Fruit fly (Drosophila melanogaster): Measurements from ENCODE around the gene hng2.
A peak's percentile ranks its signal among the peaks of the same experiment; 100 is the strongest.

DNA sequence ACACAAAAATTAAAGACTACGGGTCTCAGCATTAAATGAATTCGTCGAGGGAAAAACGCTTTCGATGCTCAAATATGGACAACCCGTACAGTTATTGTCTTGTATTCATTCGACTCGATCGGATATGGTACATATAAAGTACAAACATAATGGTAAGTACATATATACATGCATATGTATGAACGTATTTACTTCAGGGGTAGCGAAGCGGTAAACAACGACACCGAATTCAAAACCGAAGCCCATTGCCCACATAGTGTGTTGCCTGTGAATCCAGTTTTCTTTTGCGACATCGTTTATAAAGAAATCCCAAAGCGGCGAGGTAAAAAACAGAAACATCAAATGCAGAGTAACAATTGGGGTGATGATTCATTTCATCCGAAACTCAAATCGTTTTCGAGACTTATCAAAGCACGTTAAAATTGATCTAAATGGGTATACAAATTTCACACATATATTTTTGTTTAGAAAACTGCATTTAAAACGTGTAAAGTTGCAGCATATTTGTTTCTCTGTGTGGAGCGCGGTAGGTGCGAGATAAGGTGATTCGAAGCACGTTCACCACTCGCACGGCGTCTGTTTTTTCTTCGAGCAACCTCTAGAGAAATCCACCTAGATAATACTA, 6.3 kb downstream of the hng2 start:
- TF ChIP-seq OdsH (GFP tag; optimal IDR thresholded peaks at IDR 0.05), result peak; percentile 32
- no peak for TF ChIP-seq Hr78 (GFP tag; optimal IDR thresholded peaks at IDR 0.05)
- peak; percentile 53 for TF ChIP-seq woc (GFP tag; optimal IDR thresholded peaks at IDR 0.05)
- peak; percentile 72 for TF ChIP-seq fru (GFP tag; optimal IDR thresholded peaks at IDR 0.05)
- no peak for TF ChIP-seq Abd-B (GFP tag; optimal IDR thresholded peaks at IDR 0.05)
- peak; percentile 34 for TF ChIP-seq psq (GFP tag; optimal IDR thresholded peaks at IDR 0.05)
- TF ChIP-seq Rel (GFP tag; optimal IDR thresholded peaks at IDR 0.05), result no peak
- no peak for TF ChIP-seq Rel (tag; optimal IDR thresholded peaks at IDR 0.05)
- no peak for TF ChIP-seq pan (optimal IDR thresholded peaks at IDR 0.05)
- peak in 1 of 2 experiments; percentile 53 for TF ChIP-seq foxo (GFP tag; optimal IDR thresholded peaks at IDR 0.05)
